Fruit fly (Drosophila melanogaster) whole organism: ENCODE data around the gene CG7130.

ENCODE experiments used
- CG8478 ChIP-seq: fragments of >200 bp; optimal IDR thresholded peaks from 2 replicates; lab custom pipeline; 2018; ENCODE audit warnings: inconsistent platforms
- Dll ChIP-seq: fragments of >200 bp; optimal IDR thresholded peaks from 2 replicates; lab custom pipeline; 2017
- EcR ChIP-seq, 2 experiments: fragments of >200 bp; optimal IDR thresholded peaks; 2 replicates each; lab custom pipeline; 2017; ENCODE audit warnings: missing biosample characterization in 2 of 2, missing genetic modification characterization in 2 of 2, missing genetic modification reagents in 2 of 2
- pan ChIP-seq: fragments of >200 bp; optimal IDR thresholded peaks from 2 replicates; lab custom pipeline; 2017
- psq ChIP-seq: fragments of >200 bp; optimal IDR thresholded peaks from 2 replicates; lab custom pipeline; 2017
- usp ChIP-seq: fragments of >200 bp; optimal IDR thresholded peaks from 2 replicates; lab custom pipeline; 2017; ENCODE audit warnings: missing biosample characterization, missing genetic modification characterization, mixed read lengths

The CG7130 gene

DNA sequence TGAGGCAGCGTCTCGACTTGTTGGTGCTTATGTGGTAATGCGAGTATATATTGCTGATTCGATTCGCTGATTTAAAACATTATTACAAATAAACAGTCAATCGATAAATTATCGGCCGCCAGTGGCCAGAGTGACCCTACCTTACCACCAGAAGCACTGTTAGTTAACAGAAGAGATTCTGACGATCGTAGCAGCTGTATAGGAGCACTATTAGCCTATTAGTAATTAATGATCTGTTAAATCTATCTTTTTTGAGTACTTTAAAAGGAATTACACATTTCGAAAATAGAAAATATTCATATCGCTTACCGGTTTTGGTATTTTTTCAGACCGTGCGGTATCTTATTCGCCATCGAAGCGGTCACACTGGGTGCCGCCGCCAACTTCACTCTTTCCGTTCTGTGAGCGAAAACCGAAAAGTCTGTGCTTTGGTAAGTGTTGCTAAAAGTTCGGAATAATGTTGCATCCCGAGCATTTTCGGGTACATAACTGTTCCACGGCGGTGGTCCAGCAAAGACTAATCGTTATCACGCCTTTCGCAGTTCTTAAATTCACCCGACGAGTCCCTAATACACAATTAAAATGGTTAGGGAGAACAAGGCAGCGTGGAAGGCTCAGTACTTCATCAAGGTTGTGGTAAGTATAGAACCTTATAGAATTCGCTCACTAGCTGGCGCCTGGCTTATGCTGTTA, at the start of gene CG7130, which contains the start of gene RpLP0:
TSS of gene CG7130 (minus strand) at position 51 of the 693 bp plus-strand sequence.
TSS of gene RpLP0 (plus strand) at position 162 of the 693 bp plus-strand sequence.
- TF ChIP-seq EcR (GFP tag; optimal IDR thresholded peaks at IDR 0.05; lab: Kevin White, UChicago) (no peak), psq (lab: Kevin White, UChicago) (no peak), pan (lab: Kevin White, UChicago) (no peak), CG8478 (lab: Kevin White, UChicago) (no peak), usp (GFP tag; lab: Kevin White, UChicago) (no peak), Dll (lab: Kevin White, UChicago) (no peak)

DNA sequence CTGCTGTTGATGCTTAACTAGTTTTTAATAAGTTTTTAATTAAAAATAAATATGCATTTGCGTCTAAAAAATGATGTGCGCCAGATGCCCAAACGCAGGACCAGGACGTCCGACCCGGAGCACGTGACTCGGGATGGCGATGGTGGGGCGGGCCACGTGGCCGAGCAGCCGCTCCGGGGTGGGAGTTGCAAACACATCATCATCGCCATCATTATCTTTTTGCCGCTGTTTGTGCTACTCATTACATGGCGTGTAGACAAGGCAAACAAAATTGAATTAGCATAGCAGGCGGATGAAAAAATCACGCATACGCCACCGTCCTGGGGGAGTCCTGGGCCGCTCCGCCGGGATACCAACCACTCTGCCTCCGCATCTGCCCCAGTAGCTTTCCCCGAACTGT, 37.6 kb upstream of the CG7130 start:
- TF ChIP-seq Dll (lab: Kevin White, UChicago), result no peak

DNA sequence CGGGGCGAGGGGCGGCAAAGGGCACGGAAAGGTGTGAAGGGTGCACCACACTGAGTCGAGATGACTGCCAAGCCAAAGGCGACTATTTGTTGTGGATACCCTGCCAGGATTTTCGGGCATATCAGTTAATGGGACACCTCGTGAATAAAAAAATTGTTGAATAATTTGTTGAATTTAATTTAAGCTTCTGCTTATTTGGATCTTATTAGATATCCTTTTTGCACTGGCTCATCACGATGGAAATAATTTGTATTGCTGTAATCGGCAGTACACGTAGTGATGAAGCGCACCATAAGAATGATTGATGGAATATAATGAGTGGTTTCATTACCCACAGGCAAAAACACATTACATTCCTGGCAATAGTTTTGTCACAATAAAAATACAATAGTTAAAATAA, 34.3 kb upstream of the CG7130 start:
- TF ChIP-seq Dll (lab: Kevin White, UChicago) (no peak), usp (GFP tag; lab: Kevin White, UChicago) (no peak), pan (lab: Kevin White, UChicago) (no peak), CG8478 (lab: Kevin White, UChicago) (no peak), EcR (GFP tag; optimal IDR thresholded peaks at IDR 0.05; lab: Kevin White, UChicago) (no peak)

DNA sequence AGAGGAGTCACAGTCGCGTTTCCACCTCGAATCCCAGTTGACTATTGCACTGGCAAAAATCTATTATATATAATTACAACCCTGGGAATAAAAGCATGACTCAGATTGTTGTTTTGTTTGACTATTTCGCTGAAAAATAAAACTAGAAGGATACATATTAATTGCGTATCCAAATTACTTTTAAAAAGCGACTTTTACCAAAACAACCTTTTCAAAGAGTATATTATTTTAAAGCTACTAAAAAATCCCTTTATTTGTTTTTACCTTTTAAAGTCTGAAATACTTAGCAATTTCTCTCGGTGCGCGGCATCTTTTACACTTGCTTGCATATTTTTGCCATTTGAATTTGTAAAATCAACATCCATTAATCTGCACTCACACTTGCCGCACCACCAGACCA, 31.1 kb upstream of the CG7130 start:
- TF ChIP-seq CG8478 (lab: Kevin White, UChicago) (no peak), EcR (GFP tag; optimal IDR thresholded peaks at IDR 0.05; lab: Kevin White, UChicago) (no peak), psq (lab: Kevin White, UChicago) (no peak), Dll (lab: Kevin White, UChicago) (no peak), pan (lab: Kevin White, UChicago) (no peak), usp (GFP tag; lab: Kevin White, UChicago) (no peak)

DNA sequence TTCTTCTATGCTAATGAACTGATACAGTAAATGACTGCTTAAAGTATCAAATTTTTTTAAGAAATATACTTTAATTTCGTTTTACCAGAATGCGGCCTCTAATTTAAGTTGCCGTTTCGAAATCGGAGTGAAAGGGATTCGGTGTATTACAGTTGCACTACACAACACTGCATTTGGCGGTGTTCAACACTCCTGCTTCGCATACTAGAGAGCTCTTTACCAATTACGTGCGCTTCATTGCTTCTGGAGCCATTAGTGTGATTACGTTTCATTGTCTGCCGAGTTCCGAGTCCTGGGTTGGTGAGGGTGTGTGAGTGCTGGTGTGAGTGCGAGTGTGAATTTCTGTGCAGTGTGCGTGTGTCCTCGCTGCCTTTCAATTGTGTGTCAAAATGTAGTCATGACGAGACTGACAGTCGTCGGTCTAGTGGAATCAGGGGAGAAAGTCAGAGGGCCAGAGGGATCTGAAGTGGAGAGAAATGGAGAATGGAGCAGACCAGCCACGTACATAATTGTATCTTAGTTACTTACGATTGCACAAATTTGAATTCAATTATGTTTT, 18.8 kb upstream of the CG7130 start:
- no peak for TF ChIP-seq Dll (lab: Kevin White, UChicago)
- TF ChIP-seq usp (GFP tag; lab: Kevin White, UChicago), result no peak
- TF ChIP-seq EcR (GFP tag; optimal IDR thresholded peaks at IDR 0.05; lab: Kevin White, UChicago), result no peak
- no peak for TF ChIP-seq CG8478 (lab: Kevin White, UChicago)

DNA sequence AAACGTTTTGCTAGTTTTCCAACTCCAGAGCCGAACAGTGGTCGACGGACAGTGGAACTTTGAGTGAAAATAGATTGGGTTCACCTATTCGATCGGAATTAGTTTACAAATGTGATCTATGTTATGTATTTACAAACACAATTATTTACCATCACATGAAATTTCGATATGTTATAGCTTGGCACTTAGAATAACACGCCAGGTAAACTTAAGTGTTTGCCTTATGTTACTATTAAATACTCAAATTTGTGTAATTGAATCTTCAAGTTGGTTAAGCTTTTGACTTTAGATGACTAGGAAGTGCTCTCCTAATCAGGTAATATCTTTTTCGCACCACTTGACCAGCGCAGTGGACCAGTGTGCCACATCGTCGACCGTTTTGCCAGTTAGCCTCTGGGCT, 15.8 kb upstream of the CG7130 start:
- no peak for TF ChIP-seq CG8478 (lab: Kevin White, UChicago)
- TF ChIP-seq Dll (lab: Kevin White, UChicago), result no peak
- no peak for TF ChIP-seq usp (GFP tag; lab: Kevin White, UChicago)
- TF ChIP-seq EcR (GFP tag; optimal IDR thresholded peaks at IDR 0.05; lab: Kevin White, UChicago), result no peak
- TF ChIP-seq psq (lab: Kevin White, UChicago), result no peak
- TF ChIP-seq pan (lab: Kevin White, UChicago), result no peak

DNA sequence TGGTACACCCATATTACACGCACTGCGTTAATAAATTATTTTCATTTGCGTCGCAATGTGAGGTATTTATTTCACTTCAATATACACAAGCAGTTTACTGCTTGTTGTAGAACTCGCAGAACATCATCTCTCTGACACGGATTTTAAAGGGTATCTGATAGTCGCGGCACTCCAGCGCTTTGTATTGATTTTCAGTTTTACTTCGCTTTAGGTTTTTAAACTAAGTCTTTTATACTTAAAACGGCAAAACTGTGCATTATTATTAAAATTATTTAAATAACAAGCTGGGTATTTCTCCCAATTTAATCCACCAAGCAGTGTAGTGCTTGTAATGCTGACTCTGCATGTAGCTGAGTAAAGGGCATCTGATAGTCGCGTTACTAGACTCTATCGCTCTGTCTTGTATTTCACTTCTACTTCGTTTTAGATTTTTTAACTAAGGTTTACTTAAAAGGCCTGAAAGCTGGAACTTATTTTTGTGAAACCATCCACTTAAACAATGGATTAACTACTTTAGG, 7.6 kb upstream of the CG7130 start:
- TF ChIP-seq EcR (GFP tag; optimal IDR thresholded peaks at IDR 0.05; lab: Kevin White, UChicago) (no peak), Dll (lab: Kevin White, UChicago) (no peak), usp (GFP tag; lab: Kevin White, UChicago) (no peak), CG8478 (lab: Kevin White, UChicago) (no peak), psq (lab: Kevin White, UChicago) (no peak), pan (lab: Kevin White, UChicago) (no peak)

DNA sequence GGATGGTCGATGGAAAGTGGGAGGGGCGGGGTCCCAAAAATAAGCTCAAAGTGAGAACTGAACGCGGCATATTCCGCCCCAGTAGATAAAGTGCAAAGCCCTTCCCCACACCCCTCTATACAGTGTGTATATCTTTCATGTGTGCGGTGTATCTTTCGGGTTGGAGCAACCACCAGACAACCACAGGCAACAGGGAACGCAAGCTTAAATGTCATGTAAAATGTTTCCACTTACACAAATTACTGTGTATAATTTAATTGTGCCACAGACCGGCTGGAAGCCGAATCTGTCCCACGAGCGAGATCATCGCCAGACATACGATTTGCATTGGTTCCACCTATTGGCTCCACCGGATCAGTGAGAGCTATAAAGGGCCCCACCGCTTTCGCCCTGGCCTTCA, 6.9 kb upstream of the CG7130 start, which contains the start of gene msopa:
TSS of gene msopa (plus strand) at position 301 of the 400 bp plus-strand sequence.
- no peak for TF ChIP-seq pan (lab: Kevin White, UChicago)
- TF ChIP-seq usp (GFP tag; lab: Kevin White, UChicago), result no peak
- TF ChIP-seq CG8478 (lab: Kevin White, UChicago), result no peak
- no peak for TF ChIP-seq EcR (GFP tag; optimal IDR thresholded peaks at IDR 0.05; lab: Kevin White, UChicago)

DNA sequence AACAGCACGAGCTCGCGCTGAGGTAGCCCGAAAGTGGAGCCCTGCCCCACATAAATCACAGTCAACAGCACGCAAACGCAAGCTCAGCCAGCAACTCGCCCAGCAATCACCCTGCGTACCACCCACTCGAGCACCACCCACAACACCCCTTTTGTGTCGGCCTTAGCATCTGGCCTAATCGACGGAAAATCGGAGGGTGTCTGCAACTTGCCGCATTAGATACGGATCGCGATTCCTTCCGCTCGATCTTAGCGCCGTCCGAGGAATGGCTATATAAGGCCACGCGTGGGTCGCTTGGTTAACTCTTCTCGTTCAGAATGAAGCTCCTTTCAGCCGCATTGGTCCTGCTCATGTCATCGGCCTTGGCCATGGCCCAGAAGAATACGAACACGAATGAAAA, 4.5 kb upstream of the CG7130 start, which contains the start of gene Sfp79B:
TSS of gene Sfp79B (plus strand) at position 301 of the 400 bp plus-strand sequence.
- TF ChIP-seq CG8478 (lab: Kevin White, UChicago), result no peak
- TF ChIP-seq psq (lab: Kevin White, UChicago), result no peak
- TF ChIP-seq pan (lab: Kevin White, UChicago), result no peak
- TF ChIP-seq usp (GFP tag; lab: Kevin White, UChicago), result no peak
- no peak for TF ChIP-seq EcR (GFP tag; optimal IDR thresholded peaks at IDR 0.05; lab: Kevin White, UChicago)
- TF ChIP-seq Dll (lab: Kevin White, UChicago), result no peak

DNA sequence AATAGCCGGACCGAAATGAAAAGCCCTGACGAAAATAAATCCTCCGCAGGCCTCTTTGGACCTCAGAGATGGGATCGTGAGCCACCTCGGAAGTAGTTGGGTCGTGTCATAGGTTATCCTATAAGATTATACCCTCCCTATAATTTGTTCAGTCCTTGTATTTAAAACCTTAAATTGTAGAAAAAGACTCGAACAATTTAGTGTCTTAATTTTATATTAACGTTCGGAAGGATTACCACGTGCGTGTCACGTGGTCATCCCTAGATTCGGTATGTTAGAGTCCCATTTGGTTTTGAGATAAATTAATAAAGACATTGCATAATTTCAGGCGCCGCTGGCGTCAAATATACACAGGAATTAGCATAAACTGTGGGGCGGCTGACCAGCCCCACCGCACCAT, 2.5 kb upstream of the CG7130 start:
- TF ChIP-seq EcR (GFP tag; optimal IDR thresholded peaks at IDR 0.05; lab: Kevin White, UChicago) (no peak), pan (lab: Kevin White, UChicago) (no peak)

DNA sequence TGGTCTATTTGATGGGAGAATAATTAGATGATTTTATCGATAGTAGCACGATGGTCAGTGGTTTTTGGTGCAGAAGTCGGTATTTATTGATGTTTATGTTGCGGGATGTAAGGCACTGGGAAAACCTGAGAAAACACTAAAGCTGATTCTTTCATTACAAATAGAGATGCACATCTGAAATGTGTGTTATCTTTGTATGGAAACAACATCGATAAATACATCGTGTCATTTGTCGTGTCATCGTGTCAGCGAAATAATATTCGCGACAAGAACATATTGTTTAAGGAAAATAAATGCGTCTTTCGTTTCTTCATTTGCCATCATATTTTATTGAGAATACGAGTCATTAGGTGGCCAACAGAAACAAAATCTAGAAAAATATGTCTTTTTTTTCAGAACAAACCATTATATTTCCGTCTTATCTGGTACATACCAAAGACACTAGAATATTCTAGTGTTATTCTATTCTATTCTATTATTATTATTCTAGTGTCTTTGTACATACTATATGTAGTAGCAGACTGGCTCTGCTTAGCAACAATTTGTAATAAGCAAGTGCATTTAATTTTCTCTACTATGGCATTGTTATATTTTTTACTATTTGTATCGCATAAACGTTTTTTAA, 1.1 kb downstream of the CG7130 start, which contains the start of gene CG7133:
TSS of gene CG7133 (minus strand) at position 177 of the 625 bp plus-strand sequence.
- TF ChIP-seq EcR (GFP tag; optimal IDR thresholded peaks at IDR 0.05; lab: Kevin White, UChicago) (no peak), pan (lab: Kevin White, UChicago) (no peak), usp (GFP tag; lab: Kevin White, UChicago) (no peak), CG8478 (lab: Kevin White, UChicago) (no peak), Dll (lab: Kevin White, UChicago) (no peak), psq (lab: Kevin White, UChicago) (no peak)
